Fruit fly (Drosophila melanogaster) whole organism, embryonic: ENCODE results near the gene Pif1A.

Experiments used
- Antp ChIP-seq: fragments of 200-800 bp; sonication (Bioruptor generic); optimal IDR thresholded peaks from 3 replicates; lab custom pipeline; 2016; ENCODE audit warnings: missing biosample characterization, missing genetic modification characterization
- Awh ChIP-seq: fragments of 200-800 bp; sonication (Bioruptor generic); IDR thresholded peaks from 2 replicates; pipeline ENCODE4, ENCODE4 v1.3.6; 2022; ENCODE audit warnings: missing biosample characterization, missing genetic modification characterization
- CG11093 ChIP-seq: fragments of 200-800 bp; sonication (Bioruptor generic); IDR thresholded peaks from 3 replicates; pipeline ENCODE4 v1.3.6; 2022; ENCODE audit warnings: missing biosample characterization, missing genetic modification characterization
- CG11456 ChIP-seq: fragments of 200-800 bp; sonication (Bioruptor generic); IDR thresholded peaks from 3 replicates; pipeline ENCODE4 v1.3.6; 2022; ENCODE audit warnings: missing biosample characterization, missing genetic modification characterization
- CG12659 ChIP-seq: fragments of 200-800 bp; sonication (Bioruptor generic); optimal IDR thresholded peaks from 3 replicates; lab custom pipeline; 2017; ENCODE audit warnings: mild to moderate bottlenecking, missing biosample characterization, missing genetic modification reagents, missing genetic modification characterization
- CG13624 ChIP-seq: fragments of 200-800 bp; sonication (Bioruptor generic); optimal IDR thresholded peaks from 2 replicates; lab custom pipeline; 2016; ENCODE audit warnings: missing biosample characterization, missing genetic modification characterization
- CG14050 ChIP-seq: fragments of 200-800 bp; sonication (Bioruptor generic); IDR thresholded peaks from 3 replicates; pipeline ENCODE4 v1.3.6; 2022; ENCODE audit warnings: missing biosample characterization, missing genetic modification characterization
- CG1529 ChIP-seq: fragments of 200-800 bp; sonication (Bioruptor generic); optimal IDR thresholded peaks from 3 replicates; lab custom pipeline; 2018; ENCODE audit warnings: missing biosample characterization, missing genetic modification characterization
- CG15479 ChIP-seq: fragments of 200-800 bp; sonication (Bioruptor generic); optimal IDR thresholded peaks from 3 replicates; lab custom pipeline; 2019; ENCODE audit warnings: missing biosample characterization, mild to moderate bottlenecking, missing genetic modification characterization, moderate library complexity
- CG15696 ChIP-seq: fragments of 200-800 bp; sonication (Bioruptor generic); optimal IDR thresholded peaks from 2 replicates; lab custom pipeline; 2019; ENCODE audit warnings: missing biosample characterization, mild to moderate bottlenecking, missing genetic modification characterization, moderate library complexity
- CG16815 ChIP-seq: fragments of 200-800 bp; sonication (Bioruptor generic); optimal IDR thresholded peaks from 3 replicates; lab custom pipeline; 2017; ENCODE audit warnings: missing biosample characterization, mild to moderate bottlenecking, missing genetic modification characterization
- CG2199 ChIP-seq: fragments of 200-800 bp; sonication (Bioruptor generic); IDR thresholded peaks from 3 replicates; pipeline ENCODE4 v1.3.6; 2022; ENCODE audit warnings: missing biosample characterization, missing genetic modification characterization
- CG3163 ChIP-seq: fragments of 200-800 bp; sonication (Bioruptor generic); optimal IDR thresholded peaks from 3 replicates; lab custom pipeline; 2016; ENCODE audit warnings: missing biosample characterization, missing genetic modification characterization
- CG3726 ChIP-seq: fragments of 200-800 bp; sonication (Bioruptor generic); IDR thresholded peaks from 3 replicates; pipeline ENCODE4, ENCODE4 v1.3.6; 2022; ENCODE audit warnings: missing biosample characterization, missing genetic modification characterization
- CG3995 ChIP-seq: fragments of 200-800 bp; sonication (Bioruptor generic); optimal IDR thresholded peaks from 3 replicates; lab custom pipeline; 2016; ENCODE audit warnings: missing biosample characterization, missing genetic modification characterization
- CG4424 ChIP-seq: fragments of 200-800 bp; sonication (Bioruptor generic); optimal IDR thresholded peaks from 3 replicates; lab custom pipeline; 2016; ENCODE audit warnings: missing biosample characterization, missing genetic modification characterization
- CG6813 ChIP-seq: fragments of 200-800 bp; sonication (Bioruptor generic); optimal IDR thresholded peaks from 2 replicates; lab custom pipeline; 2017; ENCODE audit warnings: missing biosample characterization, missing genetic modification characterization, mild to moderate bottlenecking, moderate library complexity, missing genetic modification reagents
- CG9727 ChIP-seq: fragments of 200-800 bp; sonication (Bioruptor generic); optimal IDR thresholded peaks from 3 replicates; lab custom pipeline; 2017; ENCODE audit warnings: missing biosample characterization, mild to moderate bottlenecking, missing genetic modification characterization
- D19B ChIP-seq: fragments of 200-800 bp; sonication (Bioruptor generic); optimal IDR thresholded peaks from 2 replicates; lab custom pipeline; 2017; ENCODE audit warnings: missing biosample characterization, mild to moderate bottlenecking, missing genetic modification characterization
- Eip74EF ChIP-seq, 2 experiments: fragments of 200-800 bp in 1 of 2; fragments of >200 bp in 1 of 2; sonication (Bioruptor generic) in 1 of 2; optimal IDR thresholded peaks; 2 replicates each; lab custom pipeline; 2017 to 2019; ENCODE audit warnings: missing biosample characterization in 2 of 2, missing genetic modification characterization in 2 of 2, mild to moderate bottlenecking in 1 of 2, moderate library complexity in 1 of 2
- Elba2 ChIP-seq: fragments of 200-800 bp; sonication (Bioruptor generic); optimal IDR thresholded peaks from 3 replicates; lab custom pipeline; 2016; ENCODE audit warnings: missing biosample characterization, missing genetic modification characterization
- Fer1 ChIP-seq: fragments of 200-800 bp; sonication (Bioruptor generic); optimal IDR thresholded peaks from 2 replicates; lab custom pipeline; 2017; ENCODE audit warnings: missing biosample characterization, mild to moderate bottlenecking, missing genetic modification characterization
- Hmr ChIP-seq: fragments of 200-800 bp; sonication (Bioruptor generic); optimal IDR thresholded peaks from 3 replicates; lab custom pipeline; 2017; ENCODE audit warnings: mild to moderate bottlenecking, missing biosample characterization, missing genetic modification reagents, missing genetic modification characterization
- Hsf ChIP-seq: fragments of 200-800 bp; sonication (Bioruptor generic); optimal IDR thresholded peaks from 3 replicates; lab custom pipeline; 2016; ENCODE audit warnings: missing biosample characterization, missing genetic modification characterization
- Mad ChIP-seq: fragments of 200-800 bp; sonication (Bioruptor generic); optimal IDR thresholded peaks from 2 replicates; lab custom pipeline; 2016; ENCODE audit warnings: missing biosample characterization, missing genetic modification characterization
- Max ChIP-seq: fragments of 200-800 bp; sonication (Bioruptor generic); optimal IDR thresholded peaks from 2 replicates; lab custom pipeline; 2016; ENCODE audit warnings: missing biosample characterization, mild to moderate bottlenecking, missing genetic modification characterization
- Scr ChIP-seq: fragments of 200-800 bp; sonication (Bioruptor generic); IDR thresholded peaks from 2 replicates; pipeline ENCODE4 v1.3.6; 2022; ENCODE audit warnings: missing biosample characterization, missing genetic modification characterization; ENCODE audit not compliant: partially characterized antibody
- Side ChIP-seq: fragments of 200-800 bp; sonication (Bioruptor generic); optimal IDR thresholded peaks from 2 replicates; lab custom pipeline; 2016; ENCODE audit warnings: missing biosample characterization, missing genetic modification characterization
- TFAM ChIP-seq: fragments of 200-800 bp; sonication (Bioruptor generic); optimal IDR thresholded peaks from 2 replicates; lab custom pipeline; 2017; ENCODE audit warnings: missing biosample characterization, missing genetic modification characterization, inconsistent platforms
- ac ChIP-seq: fragments of 200-800 bp; sonication (Bioruptor generic); optimal IDR thresholded peaks from 3 replicates; lab custom pipeline; 2017; ENCODE audit warnings: missing biosample characterization, mild to moderate bottlenecking, missing genetic modification characterization
- ato ChIP-seq: fragments of 200-800 bp; sonication (Bioruptor generic); IDR thresholded peaks from 2 replicates; pipeline ENCODE4 v1.3.6; 2022; ENCODE audit warnings: missing biosample characterization, missing genetic modification characterization; ENCODE audit not compliant: partially characterized antibody
- az2 ChIP-seq: fragments of 200-800 bp; sonication (Bioruptor generic); optimal IDR thresholded peaks from 3 replicates; lab custom pipeline; 2016; ENCODE audit warnings: missing biosample characterization, missing genetic modification characterization
- bowl ChIP-seq: fragments of 200-800 bp; sonication (Bioruptor generic); IDR thresholded peaks from 2 replicates; pipeline ENCODE4 v1.3.6; 2022; ENCODE audit warnings: missing biosample characterization, missing genetic modification characterization
- bsh ChIP-seq, 2 experiments: fragments of 200-800 bp; sonication (Bioruptor generic); optimal IDR thresholded peaks; 2 replicates each; lab custom pipeline; 2017 to 2018; ENCODE audit warnings: mild to moderate bottlenecking in 2 of 2, missing biosample characterization in 2 of 2, missing genetic modification characterization in 2 of 2, moderate library complexity in 1 of 2
- chif ChIP-seq, 2 experiments: fragments of 200-800 bp; sonication (Bioruptor generic); optimal IDR thresholded peaks; 3 replicates each; lab custom pipeline; 2016; ENCODE audit warnings: missing biosample characterization in 2 of 2, missing genetic modification characterization in 2 of 2
- chn ChIP-seq: fragments of 200-800 bp; sonication (Bioruptor generic); optimal IDR thresholded peaks from 2 replicates; lab custom pipeline; 2016; ENCODE audit warnings: missing biosample characterization, missing genetic modification characterization
- crp ChIP-seq, 2 experiments: fragments of 200-800 bp; sonication (Bioruptor generic); optimal IDR thresholded peaks; 2 replicates in 1 of 2; 3 replicates in 1 of 2; lab custom pipeline; 2017; ENCODE audit warnings: missing biosample characterization in 2 of 2, missing genetic modification characterization in 2 of 2, mild to moderate bottlenecking in 1 of 2, moderate library complexity in 1 of 2
- fd102C ChIP-seq: fragments of 200-800 bp; sonication (Bioruptor generic); optimal IDR thresholded peaks from 2 replicates; lab custom pipeline; 2018; ENCODE audit warnings: missing biosample characterization, mild to moderate bottlenecking, missing genetic modification characterization, moderate library complexity
- fd64A ChIP-seq: fragments of 200-800 bp; sonication (Bioruptor generic); optimal IDR thresholded peaks from 3 replicates; lab custom pipeline; 2018; ENCODE audit warnings: missing biosample characterization, mild to moderate bottlenecking, missing genetic modification characterization
- hb ChIP-seq: fragments of 200-800 bp; sonication (Bioruptor generic); IDR thresholded peaks from 3 replicates; pipeline ENCODE4 v1.3.6; 2022; ENCODE audit warnings: missing biosample characterization, missing genetic modification characterization; ENCODE audit not compliant: partially characterized antibody
- insv ChIP-seq, 2 experiments: fragments of 200-800 bp; sonication (Bioruptor generic); optimal IDR thresholded peaks; 3 replicates each; lab custom pipeline; 2016 to 2018; ENCODE audit warnings: missing biosample characterization in 2 of 2, missing genetic modification characterization in 2 of 2
- jing ChIP-seq: fragments of 200-800 bp; sonication (Bioruptor generic); optimal IDR thresholded peaks from 2 replicates; lab custom pipeline; 2018; ENCODE audit warnings: missing biosample characterization, mild to moderate bottlenecking, missing genetic modification characterization
- lilli ChIP-seq: fragments of 200-800 bp; sonication (Bioruptor generic); optimal IDR thresholded peaks from 3 replicates; lab custom pipeline; 2016; ENCODE audit warnings: missing biosample characterization, missing genetic modification characterization
- lola ChIP-seq, 3 experiments: fragments of >200 bp in 2 of 3; fragments of 200-800 bp in 1 of 3; sonication (Bioruptor generic) in 1 of 3; optimal IDR thresholded peaks; 2 replicates each; lab custom pipeline; 2017 to 2019; ENCODE audit warnings: missing biosample characterization in 3 of 3, missing genetic modification characterization in 3 of 3, mild to moderate bottlenecking in 1 of 3, moderate library complexity in 1 of 3
- nau ChIP-seq: fragments of 200-800 bp; sonication (Bioruptor generic); optimal IDR thresholded peaks from 3 replicates; lab custom pipeline; 2017; ENCODE audit warnings: missing biosample characterization, mild to moderate bottlenecking, missing genetic modification characterization, missing genetic modification reagents
- nerfin-1 ChIP-seq: fragments of 200-800 bp; sonication (Bioruptor generic); optimal IDR thresholded peaks from 3 replicates; lab custom pipeline; 2019; ENCODE audit warnings: missing biosample characterization, mild to moderate bottlenecking, missing genetic modification characterization, moderate library complexity
- otp ChIP-seq: fragments of 200-800 bp; sonication (Bioruptor generic); IDR thresholded peaks from 3 replicates; pipeline ENCODE4, ENCODE4 v1.3.6; 2022; ENCODE audit warnings: missing biosample characterization, missing genetic modification characterization
- shn ChIP-seq: fragments of 200-800 bp; sonication (Bioruptor generic); optimal IDR thresholded peaks from 3 replicates; lab custom pipeline; 2016; ENCODE audit warnings: missing biosample characterization, missing genetic modification characterization
- sima ChIP-seq: fragments of 200-800 bp; sonication (Bioruptor generic); optimal IDR thresholded peaks from 2 replicates; lab custom pipeline; 2016; ENCODE audit warnings: missing biosample characterization, missing genetic modification characterization
- tx ChIP-seq: fragments of 200-800 bp; sonication (Bioruptor generic); optimal IDR thresholded peaks from 2 replicates; lab custom pipeline; 2016; ENCODE audit warnings: missing biosample characterization, missing genetic modification characterization

The Pif1A gene

DNA sequence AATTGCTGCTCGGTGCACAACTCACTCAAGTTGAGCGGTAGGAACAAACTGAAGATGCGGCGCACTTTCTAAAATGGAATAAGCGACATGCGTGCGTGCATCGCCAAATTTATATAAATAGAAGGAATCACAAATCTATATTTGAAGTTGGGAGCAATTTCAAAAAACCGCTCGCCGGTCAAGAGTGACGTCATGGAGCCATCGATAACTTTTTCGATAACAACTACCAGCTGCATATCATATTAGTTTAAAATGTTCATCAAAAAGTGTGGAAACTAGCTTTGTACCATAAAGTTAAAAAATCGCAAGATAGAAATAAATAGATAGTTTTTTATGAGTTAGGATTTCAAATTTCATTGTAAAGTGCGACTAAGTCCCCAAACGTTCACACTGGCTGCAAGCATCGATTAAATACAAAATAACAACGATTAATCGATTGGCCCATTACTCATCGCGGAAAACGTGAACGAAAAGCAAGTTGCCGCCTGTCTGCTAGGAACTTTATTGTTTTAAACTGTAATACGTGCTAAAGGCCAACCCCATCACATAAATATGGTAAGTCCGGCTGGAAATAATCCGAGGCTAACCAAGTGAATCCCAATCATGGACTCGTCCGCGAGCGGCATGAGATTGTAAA, at the start of gene Pif1A, which contains the start of the genes Pif1B and CCT7 (continued):
- TF ChIP-seq Elba2 (GFP tag; lab: Kevin White, UChicago) (no peak), Hmr (no peak), Awh (GFP tag; lab: Robert Waterston, UW) (no peak), hb (peak; percentile 86), CG13624 (GFP tag; lab: Kevin White, UChicago) (peak; percentile 52), nau (GFP tag; lab: Kevin White, UChicago) (no peak), tx (GFP tag; lab: Kevin White, UChicago) (peak; percentile 62), CG4424 (GFP tag; lab: Kevin White, UChicago) (no peak), chn (GFP tag; lab: Kevin White, UChicago) (no peak), CG16815 (no peak), CG3163 (GFP tag; lab: Kevin White, UChicago) (no peak), chif (GFP tag; optimal IDR thresholded peaks at IDR 0.05; lab: Kevin White, UChicago) (no peak), Antp (GFP tag; lab: Kevin White, UChicago) (no peak), Max (GFP tag; lab: Kevin White, UChicago) (peak; percentile 61), az2 (peak; percentile 3), CG12659 (peak; percentile 53), ato (GFP tag; lab: Robert Waterston, UW) (peak; percentile 77), nerfin-1 (tag; lab: Kevin White, UChicago) (peak; percentile 10), CG3726 (GFP tag; lab: Robert Waterston, UW) (no peak), lilli (peak; percentile 53), lola (GFP tag; optimal IDR thresholded peaks at IDR 0.05; lab: Kevin White, UChicago) (no peak), CG15479 (no peak), D19B (GFP tag; lab: Kevin White, UChicago) (no peak), Side (GFP tag; lab: Kevin White, UChicago) (no peak), shn (GFP tag; lab: Kevin White, UChicago) (peak; percentile 10), CG3995 (peak; percentile 90), bowl (GFP tag; lab: Robert Waterston, UW) (no peak), CG1529 (GFP tag; lab: Kevin White, UChicago) (no peak)

dm6 chr3R:8850616-8851015, 49.6 kb upstream of the Pif1A start:
- no peak for TF ChIP-seq Hsf (GFP tag; lab: Kevin White, UChicago)
- TF ChIP-seq Fer1 (GFP tag; lab: Kevin White, UChicago): no peak
- TF ChIP-seq CG15479: peak; percentile 83
- TF ChIP-seq TFAM (GFP tag; lab: Kevin White, UChicago): no peak
- TF ChIP-seq fd102C (GFP tag; lab: Kevin White, UChicago): peak; percentile 91
- TF ChIP-seq jing (GFP tag; lab: Kevin White, UChicago): no peak
- no peak for TF ChIP-seq CG11093
- no peak for TF ChIP-seq bsh (GFP tag; optimal IDR thresholded peaks at IDR 0.05; lab: Kevin White, UChicago)
- peak; percentile 45 for TF ChIP-seq CG9727
- peak in 1 of 2 experiments; percentile 1 for TF ChIP-seq insv (GFP tag; optimal IDR thresholded peaks at IDR 0.05; lab: Kevin White, UChicago)
- TF ChIP-seq Eip74EF (GFP tag; optimal IDR thresholded peaks at IDR 0.05; lab: Kevin White, UChicago): no peak
- TF ChIP-seq ac (GFP tag; lab: Kevin White, UChicago): peak; percentile 41
- no peak for TF ChIP-seq CG11456 (GFP tag; lab: Robert Waterston, UW)
- no peak for TF ChIP-seq CG4424 (GFP tag; lab: Kevin White, UChicago)
- TF ChIP-seq CG14050 (GFP tag; lab: Robert Waterston, UW): no peak
- no peak for TF ChIP-seq Scr (GFP tag; lab: Robert Waterston, UW)
- TF ChIP-seq Mad: no peak
- no peak for TF ChIP-seq fd64A (GFP tag; lab: Kevin White, UChicago)
- no peak for TF ChIP-seq otp (GFP tag; lab: Robert Waterston, UW)
- 0 out of 3 replicates have a peak, but pooled peaks have one; percentile 78 for TF ChIP-seq CG2199 (GFP tag; lab: Robert Waterston, UW)
- no peak for TF ChIP-seq sima (GFP tag; lab: Kevin White, UChicago)
- no peak for TF ChIP-seq crp (GFP tag; optimal IDR thresholded peaks at IDR 0.05; lab: Kevin White, UChicago)
- TF ChIP-seq CG15696 (tag; lab: Kevin White, UChicago): peak; percentile 61
- peak; percentile 0 for TF ChIP-seq CG6813
